Worm (Caenorhabditis elegans) whole organism, L1 larva: Measurements from ENCODE around the gene nspf-1.
"Not testable (repeated sequence)": the region's sequence is repeated elsewhere in the genome, so short reads cannot be mapped to it uniquely, and the experiment has no call there.

Experiments used
- C16A3.4 ChIP-seq: fragments of 150-350 bp; optimal IDR thresholded peaks from 2 replicates; lab custom pipeline; 2014; ENCODE audit warnings: missing biosample characterization, missing genetic modification characterization
- F16B12.6 ChIP-seq: fragments of 150-350 bp; optimal IDR thresholded peaks from 2 replicates; lab custom pipeline; 2014; ENCODE audit warnings: missing biosample characterization, missing genetic modification characterization
- aha-1 ChIP-seq: fragments of 150-350 bp; optimal IDR thresholded peaks from 2 replicates; lab custom pipeline; 2014; ENCODE audit warnings: missing biosample characterization, missing genetic modification characterization
- alr-1 ChIP-seq: fragments of 200-800 bp; sonication (Bioruptor generic); optimal IDR thresholded peaks from 2 replicates; lab custom pipeline; 2018; ENCODE audit warnings: borderline replicate concordance, mild to moderate bottlenecking, missing genetic modification characterization, missing compliant biosample characterization
- ceh-63 ChIP-seq: fragments of 200-800 bp; sonication (Bioruptor generic); optimal IDR thresholded peaks from 2 replicates; lab custom pipeline; 2018; ENCODE audit warnings: mild to moderate bottlenecking, missing genetic modification characterization, missing compliant biosample characterization
- ceh-82 ChIP-seq, 3 experiments: fragments of 150-350 bp in 1 of 3; sonication (generic microtip) in 2 of 3; optimal IDR thresholded peaks; 2 replicates each; lab custom pipeline; 2014 to 2017; ENCODE audit warnings: missing biosample characterization in 3 of 3, missing genetic modification characterization in 3 of 3
- ceh-88 ChIP-seq: fragments of 200-800 bp; sonication (Bioruptor generic); IDR thresholded peaks from 2 replicates; pipeline ENCODE4 v1.3.6; 2022; ENCODE audit warnings: missing genetic modification characterization, missing compliant biosample characterization
- ceh-90 ChIP-seq: sonication (generic microtip); optimal IDR thresholded peaks from 2 replicates; lab custom pipeline; 2016; ENCODE audit warnings: missing genetic modification characterization, missing compliant biosample characterization
- dpl-1 ChIP-seq, 3 experiments: fragments of 150-350 bp in 2 of 3; sonication (generic microtip) in 1 of 3; optimal IDR thresholded peaks; 2 replicates each; lab custom pipeline; 2014 to 2017; ENCODE audit warnings: missing biosample characterization in 3 of 3, missing genetic modification characterization in 3 of 3, missing genetic modification reagents in 3 of 3
- dsc-1 ChIP-seq: sonication (generic microtip); optimal IDR thresholded peaks from 2 replicates; lab custom pipeline; 2016; ENCODE audit warnings: mild to moderate bottlenecking, missing genetic modification characterization, missing compliant biosample characterization
- efl-1 ChIP-seq, 4 experiments: fragments of 150-350 bp; optimal IDR thresholded peaks in 3 of 4; peaks in 1 of 4; 1 replicate in 1 of 4; 2 replicates in 3 of 4; lab custom pipeline; 2014; ENCODE audit warnings: missing biosample characterization in 2 of 4, missing genetic modification characterization in 2 of 4, missing genetic modification reagents in 2 of 4
- egl-13 ChIP-seq: sonication (generic microtip); optimal IDR thresholded peaks from 2 replicates; lab custom pipeline; 2016; ENCODE audit warnings: missing genotype, missing genetic modification reagents, missing genetic modification characterization, missing compliant biosample characterization
- egl-27 ChIP-seq, 2 experiments: fragments of 150-350 bp in 1 of 2; sonication (generic microtip); optimal IDR thresholded peaks; 3 replicates each; lab custom pipeline; 2017 to 2018; ENCODE audit warnings: missing biosample characterization in 2 of 2, missing genetic modification characterization in 2 of 2, missing genetic modification reagents in 2 of 2
- elt-2 ChIP-seq: sonication (generic microtip); optimal IDR thresholded peaks from 2 replicates; lab custom pipeline; 2016; ENCODE audit warnings: missing genetic modification characterization, mild to moderate bottlenecking, inconsistent platforms, missing compliant biosample characterization, missing genetic modification reagents
- elt-3 ChIP-seq, 6 experiments: fragments of 150-350 bp in 1 of 6; sonication (generic microtip); optimal IDR thresholded peaks; 2 replicates each; lab custom pipeline; 2017 to 2018; ENCODE audit warnings: missing biosample characterization in 6 of 6, missing genetic modification characterization in 6 of 6, inconsistent platforms in 1 of 6
- fkh-10 ChIP-seq: sonication (generic microtip); optimal IDR thresholded peaks from 2 replicates; lab custom pipeline; 2017; ENCODE audit warnings: missing biosample characterization, missing genetic modification reagents, missing genetic modification characterization
- fkh-4 ChIP-seq: sonication (generic microtip); optimal IDR thresholded peaks from 2 replicates; lab custom pipeline; 2016; ENCODE audit warnings: missing compliant biosample characterization, missing genetic modification characterization, borderline replicate concordance
- fkh-8 ChIP-seq: sonication (generic microtip); optimal IDR thresholded peaks from 2 replicates; lab custom pipeline; 2016; ENCODE audit warnings: mild to moderate bottlenecking, missing genetic modification characterization, missing compliant biosample characterization
- fos-1 ChIP-seq: fragments of 150-350 bp; optimal IDR thresholded peaks from 2 replicates; lab custom pipeline; 2014; ENCODE audit warnings: missing biosample characterization, missing genetic modification characterization
- grh-1 ChIP-seq: fragments of 200-800 bp; sonication (Bioruptor generic); IDR thresholded peaks from 2 replicates; pipeline ENCODE4 v1.3.6; 2022; ENCODE audit warnings: missing genetic modification reagents, missing genetic modification characterization, missing compliant biosample characterization
- hpl-2 ChIP-seq: fragments of 150-350 bp; optimal IDR thresholded peaks from 2 replicates; lab custom pipeline; 2014; ENCODE audit warnings: missing biosample characterization, missing genetic modification reagents, missing genetic modification characterization
- isw-1 ChIP-seq: fragments of 200-800 bp; sonication (Bioruptor generic); IDR thresholded peaks from 2 replicates; pipeline ENCODE4 v1.3.6; 2022; ENCODE audit warnings: missing genetic modification characterization, missing compliant biosample characterization
- jun-1 ChIP-seq: fragments of 150-350 bp; optimal IDR thresholded peaks from 2 replicates; lab custom pipeline; 2014; ENCODE audit warnings: missing biosample characterization, missing genetic modification reagents, missing genetic modification characterization
- lin-13 ChIP-seq: fragments of 150-350 bp; optimal IDR thresholded peaks from 2 replicates; lab custom pipeline; 2014; ENCODE audit warnings: missing biosample characterization, missing genetic modification reagents, missing genetic modification characterization
- lin-14 ChIP-seq: fragments of 200-800 bp; sonication (Bioruptor generic); optimal IDR thresholded peaks from 2 replicates; lab custom pipeline; 2018; ENCODE audit warnings: mild to moderate bottlenecking, missing genetic modification characterization, moderate library complexity, missing compliant biosample characterization
- lin-39 ChIP-seq: fragments of 150-350 bp; optimal IDR thresholded peaks from 2 replicates; lab custom pipeline; 2014; ENCODE audit warnings: missing biosample characterization, missing genetic modification reagents, missing genetic modification characterization
- mdl-1 ChIP-seq, 2 experiments: fragments of 150-350 bp; optimal IDR thresholded peaks; 2 replicates each; lab custom pipeline; 2014 to 2017; ENCODE audit warnings: missing biosample characterization in 2 of 2, missing genetic modification characterization in 2 of 2, inconsistent platforms in 1 of 2
- mef-2 ChIP-seq: fragments of 150-350 bp; optimal IDR thresholded peaks from 2 replicates; lab custom pipeline; 2014; ENCODE audit warnings: missing biosample characterization, missing genetic modification characterization
- mep-1 ChIP-seq: fragments of 150-350 bp; optimal IDR thresholded peaks from 2 replicates; lab custom pipeline; 2014; ENCODE audit warnings: missing biosample characterization, missing genetic modification characterization
- nhr-12 ChIP-seq: sonication (generic microtip); optimal IDR thresholded peaks from 2 replicates; lab custom pipeline; 2017; ENCODE audit warnings: missing biosample characterization, missing genetic modification characterization
- nhr-20 ChIP-seq: sonication (generic microtip); optimal IDR thresholded peaks from 2 replicates; lab custom pipeline; 2016; ENCODE audit warnings: mild to moderate bottlenecking, missing genetic modification characterization, missing compliant biosample characterization
- nhr-237 ChIP-seq: fragments of 150-350 bp; optimal IDR thresholded peaks from 2 replicates; lab custom pipeline; 2014; ENCODE audit warnings: missing biosample characterization, missing genetic modification characterization
- nhr-71 ChIP-seq: sonication (generic microtip); optimal IDR thresholded peaks from 2 replicates; lab custom pipeline; 2016; ENCODE audit warnings: mild to moderate bottlenecking, missing genetic modification characterization, moderate library complexity, missing compliant biosample characterization
- nhr-84 ChIP-seq: sonication (generic microtip); optimal IDR thresholded peaks from 2 replicates; lab custom pipeline; 2017; ENCODE audit warnings: missing biosample characterization, missing genetic modification characterization
- pax-3 ChIP-seq: fragments of 200-800 bp; sonication (Bioruptor generic); optimal IDR thresholded peaks from 2 replicates; lab custom pipeline; 2018; ENCODE audit warnings: mild to moderate bottlenecking, missing genetic modification characterization, moderate library complexity, missing compliant biosample characterization
- rnt-1 ChIP-seq: sonication (generic microtip); optimal IDR thresholded peaks from 2 replicates; lab custom pipeline; 2016; ENCODE audit warnings: mild to moderate bottlenecking, missing genetic modification characterization, moderate library complexity, missing compliant biosample characterization
- tlp-1 ChIP-seq: fragments of 150-350 bp; optimal IDR thresholded peaks from 2 replicates; lab custom pipeline; 2014; ENCODE audit warnings: missing biosample characterization, missing genetic modification characterization
- unc-30 ChIP-seq: sonication (generic microtip); optimal IDR thresholded peaks from 2 replicates; lab custom pipeline; 2017; ENCODE audit warnings: missing biosample characterization, missing genetic modification characterization
- unc-62 ChIP-seq: fragments of 150-350 bp; optimal IDR thresholded peaks from 2 replicates; lab custom pipeline; 2014; ENCODE audit warnings: missing biosample characterization, missing genetic modification reagents, missing genetic modification characterization
- unc-98 ChIP-seq: fragments of 200-800 bp; sonication (Bioruptor generic); IDR thresholded peaks from 2 replicates; pipeline ENCODE4 v1.3.6; 2022; ENCODE audit warnings: missing genetic modification characterization, missing compliant biosample characterization
- vab-15 ChIP-seq: sonication (generic microtip); optimal IDR thresholded peaks from 2 replicates; lab custom pipeline; 2017; ENCODE audit warnings: missing genotype, mild to moderate bottlenecking, missing genetic modification characterization, missing compliant biosample characterization
- xbp-1 ChIP-seq: sonication (generic microtip); optimal IDR thresholded peaks from 2 replicates; lab custom pipeline; 2016; ENCODE audit warnings: missing genetic modification characterization, missing compliant biosample characterization

nspf-1 gene

DNA sequence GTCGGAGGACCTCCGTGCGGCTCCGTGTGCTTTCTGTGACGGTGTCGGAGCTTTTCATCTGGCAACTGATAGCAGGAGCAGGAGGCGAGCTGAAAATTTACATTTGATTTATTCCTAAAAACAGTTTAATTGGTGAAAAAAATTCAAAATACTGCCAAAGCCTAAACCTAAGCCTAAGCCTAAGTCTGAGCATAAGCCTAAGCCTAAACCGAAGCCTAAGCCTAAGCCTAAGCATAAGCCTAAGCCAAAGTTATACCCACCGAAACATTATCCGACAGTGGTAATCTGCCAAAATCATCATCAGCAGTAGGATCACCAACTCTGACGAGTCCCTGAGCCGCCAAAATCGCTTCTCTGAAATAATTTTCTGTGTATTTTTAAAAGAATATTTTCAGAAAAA, 2.6 kb upstream of the nspf-1 start:
- TF ChIP-seq ceh-88 (GFP tag; lab: Robert Waterston, UW): no peak
- TF ChIP-seq elt-3 (tag; optimal IDR thresholded peaks at IDR 0.05; lab: Kevin White, UChicago): no peak
- TF ChIP-seq mdl-1 (tag; optimal IDR thresholded peaks at IDR 0.05; lab: Kevin White, UChicago): no peak
- TF ChIP-seq vab-15: no peak
- no peak for TF ChIP-seq dsc-1 (tag; lab: Kevin White, UChicago)
- TF ChIP-seq nhr-20 (tag; lab: Kevin White, UChicago): no peak

DNA sequence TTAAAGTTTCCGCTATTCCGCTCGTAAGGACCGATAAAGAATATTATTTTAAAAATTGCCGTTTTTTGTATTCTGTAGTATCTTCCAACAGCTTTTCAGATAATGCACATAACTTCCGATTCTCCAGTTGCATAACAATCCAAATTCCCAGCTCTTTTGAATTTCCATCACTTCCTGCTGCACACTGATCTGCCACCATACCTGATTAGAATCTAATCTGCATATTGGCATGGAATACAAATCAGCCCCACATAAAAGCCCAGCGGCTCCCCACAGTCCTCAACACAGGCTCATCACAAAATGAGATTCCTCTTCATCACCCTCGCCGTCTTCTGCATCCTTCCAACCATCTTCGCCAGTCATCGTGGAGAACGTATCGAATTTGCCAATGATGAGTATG, 1.2 kb downstream of the nspf-1 start, which contains the start of gene nspf-2:
nspf-2 (plus strand) TSS at position 301 of the 400 bp plus-strand sequence.
- TF ChIP-seq nhr-12, pax-3, mep-1 (tag; lab: Kevin White, UChicago): not testable (repeated sequence)

DNA sequence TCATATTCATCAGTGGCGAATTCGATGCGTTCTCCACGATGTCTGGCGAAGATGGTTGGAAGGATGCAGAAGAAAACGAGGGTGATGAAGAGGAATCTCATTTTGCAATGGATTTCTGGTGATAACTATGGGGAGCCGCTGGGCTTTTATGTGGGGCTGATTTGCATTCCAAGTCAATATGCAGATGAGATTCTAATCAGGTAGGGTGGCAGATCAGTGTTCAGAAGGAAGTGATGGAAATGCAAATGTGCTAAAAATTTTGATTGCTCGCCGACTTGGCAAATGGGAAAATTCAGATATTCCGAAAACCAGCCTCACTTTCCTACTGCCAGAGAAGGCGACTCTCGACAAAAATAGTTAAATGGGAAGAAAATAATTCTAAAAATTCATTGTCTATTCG, 2.7 kb downstream of the nspf-1 start, which contains the start of gene nspf-3:
nspf-3 (minus strand) TSS at position 101 of the 400 bp plus-strand sequence.
- TF ChIP-seq unc-30: no peak
- TF ChIP-seq egl-13 (tag; lab: Kevin White, UChicago): no peak
- TF ChIP-seq unc-98 (GFP tag; lab: Robert Waterston, UW): no peak
- TF ChIP-seq nhr-84 (tag; lab: Kevin White, UChicago): no peak
- TF ChIP-seq ceh-88 (GFP tag; lab: Robert Waterston, UW): no peak
- no peak for TF ChIP-seq hpl-2 (GFP tag; lab: Kevin White, UChicago)
- TF ChIP-seq unc-62 (GFP tag; lab: Kevin White, UChicago): no peak

DNA sequence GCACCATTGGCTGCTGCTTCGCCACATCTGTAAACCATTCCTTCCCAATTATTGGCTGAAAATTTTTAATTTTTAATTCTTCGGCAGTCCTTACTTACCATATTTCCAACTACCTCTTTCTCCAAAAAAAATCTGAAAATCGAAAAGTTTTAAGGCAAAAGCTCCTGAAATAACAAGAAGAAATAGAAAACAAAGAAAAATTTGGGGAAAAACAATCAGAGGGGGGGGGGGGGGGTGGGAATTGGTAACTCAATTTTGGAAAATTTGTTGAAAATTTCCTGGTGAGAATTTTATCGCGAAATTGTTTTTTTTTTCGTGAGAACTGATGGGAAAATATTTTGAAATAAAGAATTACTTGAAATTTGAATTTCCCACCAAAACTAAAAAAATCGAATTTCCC, 5.1 kb downstream of the nspf-1 start, which contains the start of gene set-11:
set-11 (minus strand) TSS at position 101 of the 400 bp plus-strand sequence.
- TF ChIP-seq jun-1 (tag; lab: Kevin White, UChicago): no peak
- TF ChIP-seq fos-1 (tag; lab: Kevin White, UChicago): no peak

DNA sequence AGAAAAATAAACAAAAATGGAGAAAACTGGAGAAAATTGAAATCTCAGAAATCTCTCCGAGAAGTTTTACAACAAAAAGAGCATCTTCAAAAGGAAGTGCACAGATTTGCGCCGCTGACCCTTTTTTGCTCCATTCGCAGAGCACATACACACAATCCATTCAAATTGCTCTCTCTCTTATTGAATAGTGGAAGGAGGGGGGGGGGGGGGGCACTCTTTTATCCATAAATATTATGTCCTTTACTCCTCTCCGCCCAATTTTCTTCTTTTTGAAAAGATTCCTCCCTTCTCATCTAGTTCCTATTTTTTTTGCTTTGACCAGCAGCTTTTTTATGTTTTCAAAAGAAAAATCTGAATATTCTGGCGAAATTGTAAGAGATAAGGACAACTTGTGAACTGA, 7.7 kb downstream of the nspf-1 start:
- TF ChIP-seq dpl-1 (GFP tag; optimal IDR thresholded peaks at IDR 0.05; lab: Kevin White, UChicago): no peak
- TF ChIP-seq aha-1: no peak
- TF ChIP-seq lin-14 (GFP tag; lab: Kevin White, UChicago): peak; percentile 57
- no peak for TF ChIP-seq jun-1 (tag; lab: Kevin White, UChicago)
- no peak for TF ChIP-seq unc-98 (GFP tag; lab: Robert Waterston, UW)
- no peak for TF ChIP-seq ceh-82 (tag; optimal IDR thresholded peaks at IDR 0.05; lab: Kevin White, UChicago)
- no peak for TF ChIP-seq lin-13 (GFP tag; lab: Kevin White, UChicago)
- no peak for TF ChIP-seq egl-27 (tag; optimal IDR thresholded peaks at IDR 0.05; lab: Kevin White, UChicago)
- TF ChIP-seq nhr-71: no peak
- TF ChIP-seq efl-1 (optimal IDR thresholded peaks at IDR 0.05; lab: Kevin White, UChicago): no peak
- peak in 1 of 2 experiments; percentile 88 for TF ChIP-seq efl-1 (GFP tag; optimal IDR thresholded peaks at IDR 0.05 in 1 of 2; lab: Kevin White, UChicago)
- TF ChIP-seq tlp-1 (tag; lab: Kevin White, UChicago): no peak
- peak; percentile 33 for TF ChIP-seq fkh-10 (GFP tag; lab: Kevin White, UChicago)
- no peak for TF ChIP-seq C16A3.4 (tag; lab: Kevin White, UChicago)

DNA sequence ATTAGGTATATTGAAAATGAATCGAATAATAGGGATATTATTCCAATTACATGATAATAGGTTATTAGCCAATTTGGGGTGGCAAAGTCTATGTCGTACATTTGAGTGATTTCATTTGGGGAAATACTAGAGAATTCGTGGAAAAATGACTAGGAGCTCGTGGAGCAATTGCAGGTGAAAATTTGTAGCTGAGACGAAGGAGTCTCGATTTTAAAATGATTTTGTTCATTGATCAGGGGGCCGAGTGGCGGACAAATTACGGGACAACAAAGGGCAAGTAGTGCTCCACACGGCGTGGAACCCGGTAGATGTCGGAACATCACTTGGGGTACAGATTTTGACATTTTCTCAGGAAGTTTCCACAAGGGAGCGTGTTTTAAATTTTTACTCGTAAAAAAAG, 11.0 kb downstream of the nspf-1 start, which contains the start of gene sri-62:
sri-62 (minus strand) TSS at position 101 of the 400 bp plus-strand sequence.
- TF ChIP-seq egl-27 (tag; optimal IDR thresholded peaks at IDR 0.05; lab: Kevin White, UChicago) (no peak), fkh-4 (tag; lab: Kevin White, UChicago) (no peak), rnt-1 (tag; lab: Kevin White, UChicago) (no peak), elt-2 (tag; lab: Kevin White, UChicago) (no peak), grh-1 (GFP tag; lab: Robert Waterston, UW) (no peak), fkh-8 (tag; lab: Kevin White, UChicago) (no peak), isw-1 (GFP tag; lab: Robert Waterston, UW) (no peak), lin-39 (tag; lab: Kevin White, UChicago) (no peak), ceh-88 (GFP tag; lab: Robert Waterston, UW) (no peak), F16B12.6 (no peak), xbp-1 (tag; lab: Kevin White, UChicago) (no peak), ceh-63 (GFP tag; lab: Kevin White, UChicago) (no peak), nhr-237 (no peak), dpl-1 (GFP tag; optimal IDR thresholded peaks at IDR 0.05; lab: Kevin White, UChicago) (no peak), C16A3.4 (tag; lab: Kevin White, UChicago) (no peak), alr-1 (tag; lab: Kevin White, UChicago) (no peak), unc-98 (GFP tag; lab: Robert Waterston, UW) (no peak), mef-2 (tag; lab: Kevin White, UChicago) (no peak), ceh-90 (tag; lab: Kevin White, UChicago) (no peak)
